Fruit fly (Drosophila melanogaster): ENCODE results near the gene CAH6.

The CAH6 gene

DNA sequence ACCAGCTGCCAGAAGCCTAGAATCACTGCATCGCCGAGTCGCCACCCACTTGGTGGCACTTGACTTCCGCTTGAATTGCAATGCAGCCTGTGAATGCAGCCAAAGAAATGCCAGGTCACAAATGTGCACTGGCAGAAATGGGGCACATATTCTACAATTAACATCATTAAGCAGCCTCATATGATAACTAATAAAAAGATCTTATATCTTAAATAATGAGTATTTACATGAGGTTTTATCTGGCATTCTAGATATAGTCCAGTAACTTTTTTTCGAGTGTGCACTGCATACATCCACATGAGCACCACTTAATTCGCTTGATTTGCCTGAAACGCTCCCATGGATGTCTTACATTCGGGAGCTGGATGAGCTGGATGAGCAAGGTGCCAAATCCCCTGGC lies 38.3 kb downstream of the CAH6 start (continued):
- TF ChIP-seq pdm3 (GFP tag; optimal IDR thresholded peaks at IDR 0.05), result peak; percentile 62
- peak; percentile 41 for TF ChIP-seq esn (GFP tag; optimal IDR thresholded peaks at IDR 0.05)
- TF ChIP-seq CG34406 (GFP tag; optimal IDR thresholded peaks at IDR 0.05), result peak; percentile 47
- TF ChIP-seq CG10631 (GFP tag; optimal IDR thresholded peaks at IDR 0.05), result peak; percentile 49
- TF ChIP-seq CG9139 (GFP tag; optimal IDR thresholded peaks at IDR 0.05), result no peak
- no peak for TF ChIP-seq Blimp-1 (GFP tag; optimal IDR thresholded peaks at IDR 0.05)
- peak; percentile 58 for TF ChIP-seq achi (GFP tag; optimal IDR thresholded peaks at IDR 0.05)
- TF ChIP-seq Smox (GFP tag; optimal IDR thresholded peaks at IDR 0.05), result peak; percentile 56
- TF ChIP-seq spab (GFP tag; optimal IDR thresholded peaks at IDR 0.05), result peak; percentile 14
- TF ChIP-seq Met (GFP tag; optimal IDR thresholded peaks at IDR 0.05), result peak; percentile 72
- TF ChIP-seq CG15336 (GFP tag; IDR thresholded peaks at IDR 0.05), result peak; percentile 63
- TF ChIP-seq vri (GFP tag; optimal IDR thresholded peaks at IDR 0.05), result no peak
- TF ChIP-seq dac (GFP tag; optimal IDR thresholded peaks at IDR 0.05), result no peak
- no peak for TF ChIP-seq dsx (GFP tag; optimal IDR thresholded peaks at IDR 0.05; ENCODE audit: poor library complexity, severe bottlenecking)
- TF ChIP-seq lz (GFP tag; optimal IDR thresholded peaks at IDR 0.05), result peak; percentile 24
- TF ChIP-seq CG6854 (GFP tag; optimal IDR thresholded peaks at IDR 0.05), result no peak
- peak; percentile 44; the same call in 1 of the 2 replicates for TF ChIP-seq Gug (GFP tag; IDR thresholded peaks at IDR 0.05)
- peak; percentile 39 for TF ChIP-seq CG4318 (GFP tag; optimal IDR thresholded peaks at IDR 0.05)
- no peak for TF ChIP-seq fd85E (GFP tag; optimal IDR thresholded peaks at IDR 0.05)
- peak; percentile 61 for TF ChIP-seq acj6 (GFP tag; optimal IDR thresholded peaks at IDR 0.05)

- TF ChIP-seq CG10631 (GFP tag; optimal IDR thresholded peaks at IDR 0.05) (peak; percentile 5), CG4318 (GFP tag; optimal IDR thresholded peaks at IDR 0.05) (no peak), CG16779 (tag; optimal IDR thresholded peaks at IDR 0.05) (no peak), OdsH (GFP tag; optimal IDR thresholded peaks at IDR 0.05) (peak; percentile 9), Eip78C (GFP tag) (peak; percentile 68), CG31627 (GFP tag; optimal IDR thresholded peaks at IDR 0.05) (peak; percentile 54), vri (GFP tag; optimal IDR thresholded peaks at IDR 0.05) (peak; percentile 19), CG15336 (GFP tag; IDR thresholded peaks at IDR 0.05) (no peak), CG7368 (GFP tag; optimal IDR thresholded peaks at IDR 0.05) (no peak), Ets21C (GFP tag; optimal IDR thresholded peaks at IDR 0.05) (peak; percentile 26), CG8319 (GFP tag; optimal IDR thresholded peaks at IDR 0.05) (no peak), Met (GFP tag; optimal IDR thresholded peaks at IDR 0.05) (peak; percentile 73), CG8119 (GFP tag; IDR thresholded peaks at IDR 0.05) (no peak), Eip75B (GFP tag; optimal IDR thresholded peaks at IDR 0.05) (peak; percentile 11), Hr4 (GFP tag; optimal IDR thresholded peaks at IDR 0.05) (no peak), Ets96B (tag; optimal IDR thresholded peaks at IDR 0.05) (no peak), CG6792 (GFP tag; optimal IDR thresholded peaks at IDR 0.05) (peak; percentile 26), CG3032 (tag; optimal IDR thresholded peaks at IDR 0.05) (no peak), CG6163 (GFP tag; IDR thresholded peaks at IDR 0.05) (0 out of 3 replicates have a peak, but pooled peaks have one; percentile 12), achi (GFP tag; optimal IDR thresholded peaks at IDR 0.05) (peak; percentile 31), Sox102F (GFP tag; optimal IDR thresholded peaks at IDR 0.05) (peak; percentile 74), Hr39 (GFP tag; optimal IDR thresholded peaks at IDR 0.05) (peak; percentile 56), topi (GFP tag; optimal IDR thresholded peaks at IDR 0.05) (peak; percentile 45), esn (GFP tag; optimal IDR thresholded peaks at IDR 0.05) (peak; percentile 70), Eip93F (GFP tag; optimal IDR thresholded peaks at IDR 0.05) (no peak), CG1621 (tag; optimal IDR thresholded peaks at IDR 0.05) (no peak), CG3919 (GFP tag; optimal IDR thresholded peaks at IDR 0.05) (peak; percentile 14), cyc (GFP tag; optimal IDR thresholded peaks at IDR 0.05) (peak; percentile 44), CG11902 (GFP tag; optimal IDR thresholded peaks at IDR 0.05) (no peak), dac (GFP tag; optimal IDR thresholded peaks at IDR 0.05) (no peak), CG6808 (GFP tag; optimal IDR thresholded peaks at IDR 0.05) (no peak), Hr38 (GFP tag; optimal IDR thresholded peaks at IDR 0.05) (no peak), lz (GFP tag; optimal IDR thresholded peaks at IDR 0.05) (peak; percentile 41), CG8632 (GFP tag; optimal IDR thresholded peaks at IDR 0.05) (peak; percentile 22), Gug (GFP tag; IDR thresholded peaks at IDR 0.05) (no peak), fd85E (GFP tag; optimal IDR thresholded peaks at IDR 0.05) (no peak), CG6854 (GFP tag; optimal IDR thresholded peaks at IDR 0.05) (no peak), Smox (GFP tag; optimal IDR thresholded peaks at IDR 0.05) (peak; percentile 56), pdm3 (GFP tag; optimal IDR thresholded peaks at IDR 0.05) (peak; percentile 33), fkh (GFP tag; optimal IDR thresholded peaks at IDR 0.05) (no peak), CG6276 (GFP tag; optimal IDR thresholded peaks at IDR 0.05) (no peak), eg (GFP tag; IDR thresholded peaks at IDR 0.05) (no peak), dsx (GFP tag; optimal IDR thresholded peaks at IDR 0.05; ENCODE audit: poor library complexity, severe bottlenecking) (no peak)
Observed at dm6 chr3R:31296989-31297388, 39.6 kb downstream of the CAH6 start.
